Worm (Caenorhabditis elegans) whole organism, midembryonic: ENCODE data around the gene btb-11.
"Not testable (repeated sequence)": the region's sequence is repeated elsewhere in the genome, so short reads cannot be mapped to it uniquely, and the experiment has no call there.

Experiments used
- cog-1 ChIP-seq: sonication (generic microtip); optimal IDR thresholded peaks from 2 replicates; lab custom pipeline; 2016; ENCODE audit warnings: missing genetic modification characterization, missing compliant biosample characterization
- flt-1 ChIP-seq: fragments of 200-800 bp; sonication (Bioruptor generic); IDR thresholded peaks from 2 replicates; pipeline ENCODE4 v1.3.6; 2022; ENCODE audit warnings: missing genetic modification characterization, missing compliant biosample characterization
- med-1 ChIP-seq: sonication (generic microtip); optimal IDR thresholded peaks from 2 replicates; lab custom pipeline; 2017; ENCODE audit warnings: missing genetic modification characterization, mild to moderate bottlenecking, missing compliant biosample characterization, antibody characterized with exemption, missing genetic modification reagents; ENCODE audit not compliant: insufficient read depth
- ref-1 ChIP-seq: fragments of 200-800 bp; sonication (Bioruptor generic); conservative IDR thresholded peaks from 2 replicates; pipeline ENCODE4 v1.3.6; 2022; ENCODE audit warnings: missing genetic modification reagents, missing genetic modification characterization, missing compliant biosample characterization
- tab-1 ChIP-seq: fragments of 200-800 bp; sonication (Bioruptor generic); IDR thresholded peaks from 2 replicates; pipeline ENCODE4 v1.3.6; 2022; ENCODE audit warnings: missing genetic modification characterization, missing compliant biosample characterization
- ztf-23 ChIP-seq: fragments of 200-800 bp; sonication (Bioruptor generic); IDR thresholded peaks from 2 replicates; pipeline ENCODE4 v1.3.6; 2022; ENCODE audit warnings: missing genetic modification reagents, missing genetic modification characterization, missing compliant biosample characterization
- ztf-29 ChIP-seq: fragments of 200-800 bp; sonication (Bioruptor generic); IDR thresholded peaks from 2 replicates; pipeline ENCODE4 v1.3.6; 2022; ENCODE audit warnings: missing genetic modification reagents, missing genetic modification characterization, missing compliant biosample characterization

DNA sequence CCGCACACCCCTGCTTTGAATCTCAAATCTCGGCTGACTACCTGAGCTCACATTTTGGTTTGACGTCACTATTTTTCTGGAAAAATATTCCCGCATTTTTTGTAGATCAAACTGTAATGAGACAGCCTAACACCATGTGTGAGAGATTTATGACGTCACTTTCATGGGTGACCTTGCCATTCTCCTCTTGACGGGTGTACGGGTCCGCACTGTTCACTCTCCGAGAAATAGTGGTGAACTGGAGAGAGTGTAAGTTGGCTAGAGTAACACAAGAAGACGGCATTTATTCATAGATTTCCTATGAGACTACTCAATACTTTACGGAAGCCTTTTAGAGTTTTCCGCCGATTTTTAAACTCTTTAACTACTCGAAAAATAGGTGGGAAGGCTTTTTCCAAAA is 30.1 kb upstream of the btb-11 start, which contains the start of gene K02E7.7:
- not testable (repeated sequence) for TF ChIP-seq ref-1 (GFP tag; lab: Robert Waterston, UW); ztf-29 (GFP tag; lab: Robert Waterston, UW); flt-1 (GFP tag; lab: Robert Waterston, UW); tab-1 (GFP tag; lab: Robert Waterston, UW); ztf-23 (GFP tag; lab: Robert Waterston, UW); cog-1 (tag; lab: Kevin White, UChicago); med-1 (GFP tag; lab: Kevin White, UChicago)
